Worm (Caenorhabditis elegans): ENCODE results near the gene tmem-17.

DNA sequence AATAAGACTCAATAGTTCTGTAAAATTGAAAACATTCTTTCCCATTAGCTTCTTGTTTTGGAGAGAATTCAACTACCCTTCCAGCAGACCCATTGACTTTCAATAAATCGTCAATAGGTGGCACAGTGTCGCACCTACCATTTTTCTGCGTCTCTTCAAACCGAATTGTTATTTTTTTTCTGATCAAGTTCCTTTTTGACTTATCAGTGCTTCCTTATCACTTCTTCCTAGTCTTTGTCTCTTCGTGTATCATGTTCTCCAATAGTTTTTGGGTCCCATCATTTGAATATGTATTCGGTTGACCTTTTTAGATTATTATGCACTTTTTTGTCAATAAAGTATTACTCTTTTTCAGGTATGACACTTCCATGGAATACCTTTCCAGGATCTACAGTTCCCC lies 37.9 kb downstream of the tmem-17 start, which contains the start of gene odd-1:
- TF ChIP-seq nhr-77 (tag; optimal IDR thresholded peaks at IDR 0.05) (no peak), ztf-11 (tag; optimal IDR thresholded peaks at IDR 0.05) (no peak), tbx-2 (tag; optimal IDR thresholded peaks at IDR 0.05) (no peak)

All from whole organism, L3 larva.